Worm (Caenorhabditis elegans) whole organism, young adult: ENCODE data around the gene rpoa-12.

Source experiments
- B0019.2 ChIP-seq: fragments of 200-800 bp; sonication (Bioruptor generic); conservative IDR thresholded peaks from 2 replicates; pipeline ENCODE4 v1.3.6; 2022; ENCODE audit warnings: missing genetic modification reagents, missing genetic modification characterization, missing compliant biosample characterization
- F22D6.2 ChIP-seq: sonication (generic microtip); optimal IDR thresholded peaks from 2 replicates; lab custom pipeline; 2016; ENCODE audit warnings: mild to moderate bottlenecking, missing genetic modification characterization, missing compliant biosample characterization
- Y53G8AR.9 ChIP-seq: fragments of 200-800 bp; sonication (Bioruptor generic); conservative IDR thresholded peaks from 2 replicates; pipeline ENCODE4 v1.3.6; 2022; ENCODE audit warnings: missing genetic modification reagents, missing genetic modification characterization, missing compliant biosample characterization
- egrh-3 ChIP-seq: fragments of 200-800 bp; sonication (Bioruptor generic); IDR thresholded peaks from 2 replicates; pipeline ENCODE4 v1.3.6; 2022; ENCODE audit warnings: missing genetic modification reagents, missing genetic modification characterization, missing compliant biosample characterization
- mes-4 ChIP-seq: sonication (generic microtip); optimal IDR thresholded peaks from 2 replicates; lab custom pipeline; 2016; ENCODE audit warnings: missing genotype, missing genetic modification characterization, missing compliant biosample characterization
- nfya-1 ChIP-seq: sonication (generic microtip); optimal IDR thresholded peaks from 2 replicates; lab custom pipeline; 2017; ENCODE audit warnings: antibody characterized with exemption, missing compliant biosample characterization, missing genetic modification characterization, borderline replicate concordance; ENCODE audit not compliant: insufficient read depth
- unc-62 ChIP-seq: fragments of 150-350 bp; optimal IDR thresholded peaks from 2 replicates; lab custom pipeline; 2014; ENCODE audit warnings: missing biosample characterization, missing genetic modification reagents, missing genetic modification characterization

- no peak for TF ChIP-seq unc-62
- TF ChIP-seq egrh-3 (GFP tag; lab: Robert Waterston, UW): no peak
- TF ChIP-seq Y53G8AR.9 (GFP tag; lab: Robert Waterston, UW): no peak
- TF ChIP-seq B0019.2 (GFP tag; lab: Robert Waterston, UW): no peak
- TF ChIP-seq nfya-1 (tag; lab: Kevin White, UChicago): no peak
- no peak for TF ChIP-seq F22D6.2 (tag; lab: Kevin White, UChicago)
- no peak for TF ChIP-seq mes-4 (tag; lab: Kevin White, UChicago)
These were observed 1.8 kb downstream of the rpoa-12 start, which contains the start of gene dhs-22 for ce11 chrV:14421325-14421724.
